Worm (Caenorhabditis elegans) whole organism, late embryonic: ENCODE data around the gene T01H3.3.
"Not testable (repeated sequence)": the region's sequence is repeated elsewhere in the genome, so short reads cannot be mapped to it uniquely, and the experiment has no call there.

Experiments used
- ceh-14 ChIP-seq: sonication (generic microtip); optimal IDR thresholded peaks from 2 replicates; lab custom pipeline; 2016; ENCODE audit warnings: missing genotype, missing genetic modification characterization, missing compliant biosample characterization
- nhr-11 ChIP-seq: fragments of 150-350 bp; optimal IDR thresholded peaks from 2 replicates; lab custom pipeline; 2014; ENCODE audit warnings: missing biosample characterization, missing genetic modification characterization

DNA sequence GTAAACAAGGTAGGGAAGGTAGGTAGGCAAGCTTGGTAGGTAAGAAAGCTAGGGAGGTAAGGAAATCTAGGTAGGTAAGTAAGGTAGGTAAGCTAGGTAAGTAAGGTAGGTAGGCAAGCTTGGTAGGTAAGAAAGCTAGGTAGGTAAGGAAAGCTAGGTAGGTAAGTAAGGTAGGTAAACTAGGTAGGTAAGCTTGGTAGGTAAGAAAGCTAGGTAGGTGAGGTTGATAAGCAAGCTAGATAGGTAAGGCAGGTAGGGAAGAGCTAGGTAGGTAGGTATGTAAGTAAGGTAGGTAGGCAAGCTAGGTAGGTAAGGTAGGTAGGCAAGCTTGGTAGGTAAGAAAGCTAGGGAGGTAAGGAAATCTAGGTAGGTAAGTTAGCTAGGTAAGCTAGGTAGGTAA is 9.5 kb upstream of the T01H3.3 start:
- TF ChIP-seq nhr-11 (tag; lab: Kevin White, UChicago); ceh-14: not testable (repeated sequence)
